Worm (Caenorhabditis elegans): ENCODE data around the gene clec-59.

ce11 chrII:10437840-10438239, 41.4 kb downstream of the clec-59 start:
- TF ChIP-seq nhr-25 (tag; optimal IDR thresholded peaks at IDR 0.05) (no peak), nhr-237 (tag; optimal IDR thresholded peaks at IDR 0.05) (no peak), elt-3 (tag; optimal IDR thresholded peaks at IDR 0.05) (no peak), F13H6.1 (tag; optimal IDR thresholded peaks at IDR 0.05) (no peak), skn-1 (tag; optimal IDR thresholded peaks at IDR 0.05) (no peak)

Data from whole organism, L2 larva.